Worm (Caenorhabditis elegans): ENCODE measurements around the gene smut-1.

Gene smut-1

ce11 chrV:6135428-6135827 is 38.5 kb downstream of the smut-1 start:
- peak in 1 of 2 experiments; percentile 95 for TF ChIP-seq unc-62 (GFP tag; optimal IDR thresholded peaks at IDR 0.05 in 1 of 2)
- no peak for TF ChIP-seq unc-62 (tag; optimal IDR thresholded peaks at IDR 0.05)
- no peak for TF ChIP-seq pqm-1 (tag; optimal IDR thresholded peaks at IDR 0.05)

- TF ChIP-seq fkh-10 (GFP tag; optimal IDR thresholded peaks at IDR 0.05) (no peak), aha-1 (tag) (peak; percentile 97), ztf-7 (tag; optimal IDR thresholded peaks at IDR 0.05) (no peak), arid-1 (GFP tag; conservative IDR thresholded peaks at IDR 0.05) (no peak), mdl-1 (tag; optimal IDR thresholded peaks at IDR 0.05) (no peak), mdt-29 (GFP tag; IDR thresholded peaks at IDR 0.05) (no peak)
These were observed 41.3 kb downstream of the smut-1 start for ce11 chrV:6138167-6138566.

Data from whole organism, L4 larva.